Worm (Caenorhabditis elegans): Measurements from ENCODE around the gene Y102A11A.1.

DNA sequence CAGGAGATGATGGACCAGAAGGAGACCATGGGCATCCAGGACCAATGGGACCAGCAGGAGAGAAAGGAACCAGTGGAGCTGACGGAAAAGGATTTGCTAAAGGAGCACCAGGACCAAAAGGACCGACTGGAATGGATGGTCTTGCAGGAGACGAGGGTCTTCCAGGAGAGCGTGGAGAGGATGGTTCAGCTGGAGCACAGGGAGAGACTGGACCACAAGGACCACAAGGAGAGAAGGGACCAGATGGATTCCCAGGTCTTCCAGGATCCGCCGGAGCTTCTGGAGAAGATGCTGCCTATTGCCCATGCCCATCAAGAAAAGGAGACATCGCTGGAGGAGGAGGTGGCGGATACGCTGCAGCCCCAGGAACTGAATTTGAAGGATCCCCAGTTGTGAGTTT is 42.5 kb downstream of the Y102A11A.1 start:
- no peak for TF ChIP-seq snpc-4 (tag; optimal IDR thresholded peaks at IDR 0.05)
- TF ChIP-seq mml-1 (tag; optimal IDR thresholded peaks at IDR 0.05) = no peak
- no peak for TF ChIP-seq lin-39 (tag; optimal IDR thresholded peaks at IDR 0.05)
